Fruit fly (Drosophila melanogaster) whole organism: ENCODE measurements around the gene B4.

Source experiments
- CG8478 ChIP-seq: fragments of >200 bp; optimal IDR thresholded peaks from 2 replicates; lab custom pipeline; 2018; ENCODE audit warnings: inconsistent platforms
- Dll ChIP-seq: fragments of >200 bp; optimal IDR thresholded peaks from 2 replicates; lab custom pipeline; 2017
- EcR ChIP-seq, 2 experiments: fragments of >200 bp; optimal IDR thresholded peaks; 2 replicates each; lab custom pipeline; 2017; ENCODE audit warnings: missing biosample characterization in 2 of 2, missing genetic modification characterization in 2 of 2, missing genetic modification reagents in 2 of 2
- pan ChIP-seq: fragments of >200 bp; optimal IDR thresholded peaks from 2 replicates; lab custom pipeline; 2017
- psq ChIP-seq: fragments of >200 bp; optimal IDR thresholded peaks from 2 replicates; lab custom pipeline; 2017
- usp ChIP-seq: fragments of >200 bp; optimal IDR thresholded peaks from 2 replicates; lab custom pipeline; 2017; ENCODE audit warnings: missing biosample characterization, missing genetic modification characterization, mixed read lengths

Gene B4

DNA sequence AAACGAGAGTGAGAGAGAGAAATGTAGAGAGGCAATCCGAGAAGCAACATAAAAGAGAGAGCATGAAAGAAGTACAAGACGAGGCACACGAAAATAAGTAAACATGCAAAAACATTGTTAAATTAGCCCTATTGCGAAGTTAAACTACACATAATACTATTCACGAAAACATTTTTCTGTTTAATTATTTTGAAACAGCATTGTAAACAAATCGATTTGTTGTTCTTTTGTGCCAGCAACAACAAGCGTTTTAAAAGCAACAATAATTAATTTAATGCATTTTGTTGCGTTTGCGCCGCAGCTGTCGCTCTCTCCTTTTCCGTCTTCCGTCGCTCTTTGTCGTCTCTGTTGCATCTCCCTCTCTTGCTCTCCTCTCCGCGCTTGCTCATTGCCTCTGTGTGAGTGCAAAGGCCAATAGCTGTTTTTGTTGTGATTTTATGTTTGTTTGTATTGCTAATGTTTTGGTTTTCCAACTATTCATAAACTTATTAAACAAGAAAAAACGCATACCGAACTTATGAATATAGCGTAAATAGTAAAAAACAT is 1.4 kb upstream of the B4 start:
- TF ChIP-seq CG8478 (lab: Kevin White, UChicago), result no peak
- no peak for TF ChIP-seq usp (GFP tag; lab: Kevin White, UChicago)
- TF ChIP-seq pan (lab: Kevin White, UChicago), result no peak
- no peak for TF ChIP-seq Dll (lab: Kevin White, UChicago)
- TF ChIP-seq EcR (GFP tag; optimal IDR thresholded peaks at IDR 0.05; lab: Kevin White, UChicago), result no peak
- no peak for TF ChIP-seq psq (lab: Kevin White, UChicago)

DNA sequence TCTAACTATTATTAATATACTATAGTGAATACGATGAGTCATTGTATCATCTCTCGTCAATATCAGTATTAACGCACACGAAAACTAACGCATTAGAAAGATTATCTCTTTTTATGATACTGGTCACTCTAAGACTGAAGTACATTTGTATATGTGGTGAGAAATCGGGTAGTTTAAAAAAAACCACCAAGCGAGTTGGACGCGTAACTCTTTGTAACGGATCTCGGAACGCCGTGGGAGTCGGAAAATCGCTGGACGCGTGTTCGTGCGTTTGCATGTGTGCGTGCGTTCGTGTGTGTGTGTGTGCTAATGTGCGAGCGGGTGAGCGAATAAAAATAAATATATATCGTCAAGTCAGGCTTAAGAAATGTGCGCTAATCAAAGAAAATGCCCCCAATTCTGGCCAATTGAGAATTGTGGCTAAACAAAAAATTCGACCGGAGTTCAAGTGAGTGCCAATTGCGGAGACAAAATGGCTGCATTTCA is 888 bp upstream of the B4 start, which contains the start of gene kuz:
TSS of gene kuz (plus strand) at position 167 of the 486 bp plus-strand sequence.
- no peak for TF ChIP-seq Dll (lab: Kevin White, UChicago)
- no peak for TF ChIP-seq EcR (GFP tag; optimal IDR thresholded peaks at IDR 0.05; lab: Kevin White, UChicago)

DNA sequence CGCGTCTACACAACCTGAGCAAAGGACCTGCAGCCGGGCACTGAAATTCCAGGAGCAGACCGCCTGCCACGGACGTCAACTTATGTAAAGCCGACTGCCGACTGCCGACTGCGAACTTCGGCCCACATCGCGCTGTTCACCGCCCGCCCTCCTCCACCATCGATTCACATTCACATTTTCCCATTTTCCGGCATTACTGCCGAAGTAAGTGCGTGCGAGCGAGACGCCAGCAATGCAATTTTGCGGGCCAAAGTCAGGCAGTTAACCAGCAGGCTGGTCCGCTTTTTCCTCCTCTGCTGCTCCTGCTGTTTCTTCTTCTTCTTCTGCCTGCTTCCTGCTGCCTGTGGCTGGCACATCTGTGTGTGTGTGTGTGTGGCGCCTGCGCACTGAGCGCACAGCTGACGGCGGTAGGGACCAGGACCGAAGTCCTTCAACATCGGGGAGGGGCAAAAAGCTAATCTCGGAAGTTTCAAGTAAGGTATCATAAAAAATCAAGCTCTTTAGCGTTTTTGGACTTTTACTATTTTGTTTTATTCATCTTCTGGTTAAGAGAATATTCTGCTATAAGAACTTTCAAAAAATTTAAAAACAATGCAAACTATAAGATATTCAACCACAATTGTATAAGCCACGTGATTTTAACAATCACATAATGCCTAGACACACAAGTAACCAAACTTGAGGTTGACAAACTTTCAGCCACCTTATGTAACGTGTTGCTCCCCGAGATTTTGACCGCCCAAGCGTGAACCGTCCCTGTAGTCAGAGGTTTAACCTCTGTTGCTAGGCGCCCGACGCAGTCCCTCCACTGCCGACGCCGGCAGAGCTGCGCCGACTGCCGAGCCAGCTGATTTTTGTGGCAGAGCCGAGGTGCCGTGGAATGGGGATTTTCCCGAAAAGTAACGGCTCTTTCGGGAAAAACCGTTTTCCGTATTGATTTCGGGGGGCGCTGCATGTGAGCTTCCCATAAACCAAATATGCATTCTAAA is 1.1 kb downstream of the B4 start:
- TF ChIP-seq pan (lab: Kevin White, UChicago) (no peak), Dll (lab: Kevin White, UChicago) (no peak), psq (lab: Kevin White, UChicago) (no peak), usp (GFP tag; lab: Kevin White, UChicago) (no peak), CG8478 (lab: Kevin White, UChicago) (no peak), EcR (GFP tag; optimal IDR thresholded peaks at IDR 0.05; lab: Kevin White, UChicago) (no peak)

DNA sequence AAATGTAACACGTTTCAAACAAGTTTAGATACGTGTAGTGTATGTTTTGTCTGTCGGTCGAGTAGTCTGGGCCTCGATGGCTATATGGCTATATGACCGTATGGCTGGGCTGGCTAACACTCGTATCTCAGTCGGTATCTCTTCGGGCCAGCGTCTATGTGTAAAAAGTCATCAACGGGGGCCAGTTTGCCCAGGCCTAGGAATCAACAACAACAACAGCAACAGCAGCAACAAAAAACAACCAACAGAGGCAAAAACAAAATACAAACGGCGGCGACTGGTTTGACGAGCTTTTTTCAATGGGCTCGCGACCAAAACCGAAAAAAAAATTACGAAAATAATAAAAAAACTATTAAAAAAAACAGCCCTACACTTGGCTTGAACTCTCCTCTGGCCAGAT is 3.5 kb downstream of the B4 start:
- TF ChIP-seq pan (lab: Kevin White, UChicago) (no peak), EcR (GFP tag; optimal IDR thresholded peaks at IDR 0.05; lab: Kevin White, UChicago) (no peak), usp (GFP tag; lab: Kevin White, UChicago) (no peak), Dll (lab: Kevin White, UChicago) (no peak), CG8478 (lab: Kevin White, UChicago) (no peak), psq (lab: Kevin White, UChicago) (no peak)

DNA sequence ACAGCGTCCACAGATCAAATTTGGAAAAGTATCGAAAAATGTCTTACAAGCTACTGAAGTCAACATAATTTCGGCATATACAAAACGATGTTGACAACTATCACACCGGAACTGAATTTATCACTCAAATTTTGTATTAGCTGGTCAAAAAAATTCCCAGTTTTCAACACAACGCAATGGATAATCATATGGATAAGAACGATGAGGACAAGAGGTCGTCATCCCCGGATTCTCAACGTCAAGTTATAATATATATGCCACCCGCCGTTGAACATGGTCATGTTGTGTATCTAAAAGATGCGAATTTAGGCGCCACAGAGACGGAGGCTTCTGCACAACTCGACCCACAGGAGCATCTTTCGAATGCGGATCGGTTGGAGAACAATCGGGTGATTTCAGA is 6.7 kb downstream of the B4 start, which contains the start of gene CG9263:
TSS of gene CG9263 (minus strand) at position 101 of the 400 bp plus-strand sequence.
- TF ChIP-seq psq (lab: Kevin White, UChicago) (no peak), EcR (GFP tag; optimal IDR thresholded peaks at IDR 0.05; lab: Kevin White, UChicago) (no peak), pan (lab: Kevin White, UChicago) (no peak), Dll (lab: Kevin White, UChicago) (no peak), usp (GFP tag; lab: Kevin White, UChicago) (no peak), CG8478 (lab: Kevin White, UChicago) (no peak)

DNA sequence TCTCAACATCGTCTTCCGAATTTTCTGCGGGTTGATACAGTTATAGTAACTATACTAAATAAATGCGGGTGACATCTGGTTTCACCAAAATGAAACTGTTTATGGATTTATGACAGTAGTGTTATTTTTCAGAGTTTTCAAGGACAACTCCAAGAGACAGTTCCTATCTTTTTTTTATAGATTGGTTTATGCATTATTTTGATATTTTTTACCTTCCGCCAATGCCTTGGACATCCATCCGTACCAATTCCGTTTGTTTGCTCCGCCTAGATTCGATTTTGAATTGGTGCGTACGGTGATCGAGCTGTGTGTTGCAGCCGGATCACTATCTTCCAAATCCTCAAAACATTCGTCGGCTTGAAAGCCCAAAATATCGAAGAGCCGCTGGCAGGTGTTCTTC is 7.2 kb downstream of the B4 start, which contains the start of gene CG16853:
TSS of gene CG16853 (plus strand) at position 301 of the 400 bp plus-strand sequence.
- TF ChIP-seq EcR (GFP tag; optimal IDR thresholded peaks at IDR 0.05; lab: Kevin White, UChicago) (no peak), psq (lab: Kevin White, UChicago) (no peak), Dll (lab: Kevin White, UChicago) (no peak), CG8478 (lab: Kevin White, UChicago) (no peak), usp (GFP tag; lab: Kevin White, UChicago) (no peak), pan (lab: Kevin White, UChicago) (no peak)

dm6 chr2L:13540704-13541103 is 8.4 kb downstream of the B4 start, which contains the start of gene CG16852:
Gene CG16852 (plus strand): TSS chr2L:13540751.
- no peak for TF ChIP-seq pan (lab: Kevin White, UChicago)
- TF ChIP-seq Dll (lab: Kevin White, UChicago), result no peak
- no peak for TF ChIP-seq CG8478 (lab: Kevin White, UChicago)
- no peak for TF ChIP-seq usp (GFP tag; lab: Kevin White, UChicago)
- TF ChIP-seq EcR (GFP tag; optimal IDR thresholded peaks at IDR 0.05; lab: Kevin White, UChicago), result no peak
- TF ChIP-seq psq (lab: Kevin White, UChicago), result no peak

DNA sequence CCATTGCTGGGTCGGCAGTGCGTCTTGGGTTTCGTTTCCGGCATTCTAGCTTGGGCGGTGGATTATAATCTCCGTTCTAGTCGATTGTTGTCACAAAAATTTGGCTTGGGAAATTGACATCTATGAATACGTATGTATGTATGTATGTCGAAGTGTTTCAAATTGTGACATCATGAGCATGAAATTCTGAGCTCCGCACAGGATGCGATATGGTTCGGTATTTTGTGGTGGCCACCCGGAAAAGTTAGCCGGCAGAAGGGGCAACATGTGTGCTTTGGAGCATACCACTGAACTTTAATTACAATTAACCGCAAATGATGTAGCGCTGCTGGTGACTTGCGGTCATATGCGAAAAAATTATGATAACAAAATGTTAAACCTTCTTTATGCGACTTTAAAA is 13.4 kb downstream of the B4 start, which contains the start of gene CG15638:
TSS of gene CG15638 (minus strand) at position 101 of the 400 bp plus-strand sequence.
- TF ChIP-seq EcR (GFP tag; optimal IDR thresholded peaks at IDR 0.05; lab: Kevin White, UChicago) (no peak), psq (lab: Kevin White, UChicago) (no peak), Dll (lab: Kevin White, UChicago) (no peak)

DNA sequence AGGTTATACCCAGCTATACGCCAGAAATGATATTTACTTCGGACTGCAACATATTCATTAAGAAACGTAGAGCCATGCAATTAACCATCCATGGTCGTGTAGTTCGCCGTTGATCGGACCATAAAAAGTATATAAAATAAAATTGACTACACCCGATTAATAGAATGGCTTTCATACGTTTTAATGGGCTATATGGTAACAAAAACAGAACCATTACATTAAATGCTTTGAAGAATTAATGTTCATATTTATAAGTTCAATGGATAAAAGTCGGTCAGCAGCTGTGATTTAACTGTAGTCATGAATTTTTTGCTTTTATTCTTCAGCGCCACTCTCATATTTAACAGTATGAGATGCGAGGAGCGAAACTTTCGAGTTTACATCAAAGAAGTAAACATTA is 16.6 kb downstream of the B4 start, which contains the start of gene CG33645:
TSS of gene CG33645 (plus strand) at position 301 of the 400 bp plus-strand sequence.
- TF ChIP-seq EcR (GFP tag; optimal IDR thresholded peaks at IDR 0.05; lab: Kevin White, UChicago) (no peak), CG8478 (lab: Kevin White, UChicago) (no peak), pan (lab: Kevin White, UChicago) (no peak), psq (lab: Kevin White, UChicago) (no peak), usp (GFP tag; lab: Kevin White, UChicago) (no peak)

DNA sequence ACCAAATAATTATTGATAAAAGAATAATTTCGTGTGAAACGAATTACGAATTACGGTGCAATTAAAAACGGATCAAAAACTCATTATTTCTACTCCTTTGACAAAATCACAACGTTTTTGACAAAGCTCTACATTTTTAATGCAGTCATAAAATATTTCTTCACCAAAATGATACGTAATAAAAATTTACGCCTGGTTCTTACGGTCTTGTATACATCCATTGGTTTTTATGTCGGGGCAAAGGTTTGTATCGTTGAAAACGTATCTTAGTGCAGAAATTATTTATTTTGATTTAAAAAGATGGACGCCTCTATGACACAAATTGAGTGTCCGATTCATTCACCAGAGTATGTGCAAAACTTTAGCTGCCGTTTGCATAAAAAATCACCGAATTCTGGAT is 17.3 kb downstream of the B4 start, which contains the start of gene CG33644:
TSS of gene CG33644 (plus strand) at position 301 of the 400 bp plus-strand sequence.
- TF ChIP-seq Dll (lab: Kevin White, UChicago), result no peak
- TF ChIP-seq pan (lab: Kevin White, UChicago), result no peak
- no peak for TF ChIP-seq usp (GFP tag; lab: Kevin White, UChicago)
- no peak for TF ChIP-seq CG8478 (lab: Kevin White, UChicago)
- TF ChIP-seq EcR (GFP tag; optimal IDR thresholded peaks at IDR 0.05; lab: Kevin White, UChicago), result no peak
- TF ChIP-seq psq (lab: Kevin White, UChicago), result no peak

DNA sequence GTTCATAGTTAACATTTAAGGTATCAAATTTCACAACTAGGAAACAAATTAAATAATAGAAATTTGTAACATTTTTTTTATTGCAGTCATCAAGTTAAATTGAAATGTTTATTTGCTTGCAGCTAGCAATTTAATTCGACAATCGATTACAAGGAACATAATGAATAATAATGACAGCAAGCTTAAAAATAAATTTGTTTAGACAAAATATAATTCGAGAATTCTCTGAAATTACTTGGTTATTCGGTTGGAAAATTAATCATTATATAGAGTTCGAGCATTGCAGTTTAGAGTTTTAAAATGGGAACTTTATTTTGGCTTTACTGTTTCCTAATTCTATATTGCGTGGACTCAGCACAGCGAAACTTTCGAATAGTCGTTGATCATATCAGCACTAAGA is 18.4 kb downstream of the B4 start, which contains the start of gene CG33643:
TSS of gene CG33643 (plus strand) at position 301 of the 400 bp plus-strand sequence.
- TF ChIP-seq EcR (GFP tag; optimal IDR thresholded peaks at IDR 0.05; lab: Kevin White, UChicago), result no peak
- no peak for TF ChIP-seq Dll (lab: Kevin White, UChicago)
- no peak for TF ChIP-seq CG8478 (lab: Kevin White, UChicago)
- no peak for TF ChIP-seq psq (lab: Kevin White, UChicago)
- TF ChIP-seq usp (GFP tag; lab: Kevin White, UChicago), result no peak
- TF ChIP-seq pan (lab: Kevin White, UChicago), result no peak
